Fruit fly (Drosophila melanogaster) whole organism: ENCODE data around the gene CG32444.

ENCODE experiments used
- CG8478 ChIP-seq: fragments of >200 bp; optimal IDR thresholded peaks from 2 replicates; lab custom pipeline; 2018; ENCODE audit warnings: inconsistent platforms
- EcR ChIP-seq, 2 experiments: fragments of >200 bp; optimal IDR thresholded peaks; 2 replicates each; lab custom pipeline; 2017; ENCODE audit warnings: missing biosample characterization in 2 of 2, missing genetic modification characterization in 2 of 2, missing genetic modification reagents in 2 of 2
- psq ChIP-seq: fragments of >200 bp; optimal IDR thresholded peaks from 2 replicates; lab custom pipeline; 2017

DNA sequence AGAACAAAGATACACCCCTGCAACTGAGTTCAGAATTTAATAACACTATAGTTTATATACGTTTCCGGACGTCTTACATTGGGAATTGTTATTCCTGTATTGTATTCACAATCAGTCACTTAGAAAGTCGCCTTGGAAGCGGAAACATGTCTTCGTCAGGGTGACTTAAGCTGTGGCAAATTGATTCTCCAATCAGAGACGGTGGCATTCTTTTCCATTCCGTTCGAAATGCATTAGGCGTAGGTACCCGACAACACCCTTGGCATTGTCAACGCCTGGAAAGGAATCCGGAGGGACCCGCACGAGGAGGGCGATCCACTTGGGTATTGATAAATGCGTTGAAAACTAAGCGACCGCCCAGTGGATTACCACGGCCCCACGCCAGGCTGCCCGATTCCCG lies 47.2 kb downstream of the CG32444 start, which contains the start of gene Sfp78E:
- no peak for TF ChIP-seq psq (lab: Kevin White, UChicago)
- no peak for TF ChIP-seq EcR (GFP tag; optimal IDR thresholded peaks at IDR 0.05; lab: Kevin White, UChicago)
- TF ChIP-seq CG8478 (lab: Kevin White, UChicago), result no peak
